Worm (Caenorhabditis elegans): Measurements from ENCODE around the gene Y56A3A.31.

Gene Y56A3A.31

ce11 chrIII:12030669-12031068 is 56.4 kb downstream of the Y56A3A.31 start, which contains the start of gene Y79H2A.2:
Gene Y79H2A.2 (minus strand): TSS chrIII:12030769.
- TF ChIP-seq nhr-76 (tag; optimal IDR thresholded peaks at IDR 0.05) = no peak
- TF ChIP-seq M03D4.4 (tag; optimal IDR thresholded peaks at IDR 0.05) = no peak
- TF ChIP-seq sptf-1 (tag; optimal IDR thresholded peaks at IDR 0.05) = no peak
- no peak for TF ChIP-seq drap-1 (GFP tag; optimal IDR thresholded peaks at IDR 0.05)
- no peak for TF ChIP-seq nhr-12 (tag; optimal IDR thresholded peaks at IDR 0.05)
- TF ChIP-seq unc-39 (tag; optimal IDR thresholded peaks at IDR 0.05) = no peak
- TF ChIP-seq ceh-39 (tag; optimal IDR thresholded peaks at IDR 0.05) = no peak
- no peak for TF ChIP-seq pha-4 (tag; optimal IDR thresholded peaks at IDR 0.05)
- no peak for TF ChIP-seq sem-2 (GFP tag; optimal IDR thresholded peaks at IDR 0.05)

- no peak for TF ChIP-seq ceh-43 (GFP tag; optimal IDR thresholded peaks at IDR 0.05)
- no peak for TF ChIP-seq nhr-2 (tag; optimal IDR thresholded peaks at IDR 0.05)
- no peak for TF ChIP-seq bed-3 (GFP tag; optimal IDR thresholded peaks at IDR 0.05)
- TF ChIP-seq ztf-11 (tag; optimal IDR thresholded peaks at IDR 0.05) = no peak
- no peak for TF ChIP-seq sptf-1 (tag; optimal IDR thresholded peaks at IDR 0.05)
- no peak for TF ChIP-seq lin-32 (GFP tag; optimal IDR thresholded peaks at IDR 0.05)
Measured at ce11 chrIII:12033259-12033658, 59.0 kb downstream of the Y56A3A.31 start.

- no peak for TF ChIP-seq ceh-83 (GFP tag; optimal IDR thresholded peaks at IDR 0.05)
- TF ChIP-seq nhr-76 (tag; optimal IDR thresholded peaks at IDR 0.05) = no peak
- no peak for TF ChIP-seq unc-39 (tag; optimal IDR thresholded peaks at IDR 0.05)
- TF ChIP-seq pha-4 (tag; optimal IDR thresholded peaks at IDR 0.05) = no peak
- no peak for TF ChIP-seq lin-32 (GFP tag; optimal IDR thresholded peaks at IDR 0.05)
- no peak for TF ChIP-seq elt-3 (tag; optimal IDR thresholded peaks at IDR 0.05)
- no peak for TF ChIP-seq unc-120 (tag; optimal IDR thresholded peaks at IDR 0.05; ENCODE audit: poor library complexity, severe bottlenecking)
- TF ChIP-seq snpc-4 (tag; optimal IDR thresholded peaks at IDR 0.05) = no peak
Measured at ce11 chrIII:12034311-12034710, 60.0 kb downstream of the Y56A3A.31 start.

- no peak for TF ChIP-seq nhr-2 (tag; optimal IDR thresholded peaks at IDR 0.05)
- no peak for TF ChIP-seq ceh-83 (GFP tag; optimal IDR thresholded peaks at IDR 0.05)
- TF ChIP-seq elt-3 (tag; optimal IDR thresholded peaks at IDR 0.05) = no peak
- no peak for TF ChIP-seq M03D4.4 (tag; optimal IDR thresholded peaks at IDR 0.05)
- no peak for TF ChIP-seq ceh-43 (GFP tag; optimal IDR thresholded peaks at IDR 0.05)
- TF ChIP-seq unc-39 (tag; optimal IDR thresholded peaks at IDR 0.05) = no peak
- no peak for TF ChIP-seq unc-120 (tag; optimal IDR thresholded peaks at IDR 0.05; ENCODE audit: poor library complexity, severe bottlenecking)
- TF ChIP-seq hlh-1 (tag; optimal IDR thresholded peaks at IDR 0.05) = no peak
- no peak for TF ChIP-seq nhr-76 (tag; optimal IDR thresholded peaks at IDR 0.05)
- no peak for TF ChIP-seq tbx-8 (GFP tag; optimal IDR thresholded peaks at IDR 0.05)
- no peak for TF ChIP-seq blmp-1 (tag; optimal IDR thresholded peaks at IDR 0.05)
- no peak for TF ChIP-seq mep-1 (tag; optimal IDR thresholded peaks at IDR 0.05)
- no peak for TF ChIP-seq lin-13 (tag; optimal IDR thresholded peaks at IDR 0.05)
Measured at ce11 chrIII:12037217-12037616, 62.9 kb downstream of the Y56A3A.31 start.
